Fruit fly (Drosophila melanogaster) whole organism, embryonic: ENCODE results near the gene Sgs5bis.

Experiments
- BtbVII ChIP-seq: fragments of 200-800 bp; sonication (Bioruptor generic); optimal IDR thresholded peaks from 3 replicates; lab custom pipeline; 2017; ENCODE audit warnings: missing biosample characterization, mild to moderate bottlenecking, missing genetic modification characterization
- C15 ChIP-seq: fragments of 200-800 bp; sonication (Bioruptor generic); IDR thresholded peaks from 3 replicates; pipeline ENCODE4 v1.3.6; 2022; ENCODE audit warnings: missing biosample characterization, missing genetic modification characterization
- CG11093 ChIP-seq: fragments of 200-800 bp; sonication (Bioruptor generic); IDR thresholded peaks from 3 replicates; pipeline ENCODE4 v1.3.6; 2022; ENCODE audit warnings: missing biosample characterization, missing genetic modification characterization
- CG11560 ChIP-seq: fragments of 200-800 bp; sonication (Bioruptor generic); IDR thresholded peaks from 3 replicates; pipeline ENCODE4 v1.3.6; 2022; ENCODE audit warnings: missing biosample characterization, missing genetic modification characterization
- CG12942 ChIP-seq: fragments of 200-800 bp; sonication (Bioruptor generic); optimal IDR thresholded peaks from 3 replicates; lab custom pipeline; 2016; ENCODE audit warnings: missing biosample characterization, missing genetic modification characterization
- CG13123 ChIP-seq: fragments of 200-800 bp; sonication (Bioruptor generic); optimal IDR thresholded peaks from 2 replicates; lab custom pipeline; 2016; ENCODE audit warnings: missing biosample characterization, missing genetic modification characterization
- CG14050 ChIP-seq: fragments of 200-800 bp; sonication (Bioruptor generic); IDR thresholded peaks from 3 replicates; pipeline ENCODE4 v1.3.6; 2022; ENCODE audit warnings: missing biosample characterization, missing genetic modification characterization
- CG14441 ChIP-seq: fragments of 200-800 bp; sonication (Bioruptor generic); IDR thresholded peaks from 2 replicates; pipeline ENCODE4 v1.3.6; 2022; ENCODE audit warnings: missing biosample characterization, missing genetic modification characterization
- CG14710 ChIP-seq: fragments of 200-800 bp; sonication (Bioruptor generic); optimal IDR thresholded peaks from 3 replicates; lab custom pipeline; 2019; ENCODE audit warnings: missing biosample characterization, mild to moderate bottlenecking, missing genetic modification characterization, moderate library complexity
- CG15514 ChIP-seq: fragments of 200-800 bp; sonication (Bioruptor generic); optimal IDR thresholded peaks from 3 replicates; lab custom pipeline; 2017; ENCODE audit warnings: missing biosample characterization, missing genetic modification characterization, mild to moderate bottlenecking, moderate library complexity, missing genetic modification reagents
- CG15601 ChIP-seq: fragments of 200-800 bp; sonication (Bioruptor generic); optimal IDR thresholded peaks from 3 replicates; lab custom pipeline; 2019; ENCODE audit warnings: missing biosample characterization, mild to moderate bottlenecking, missing genetic modification characterization, moderate library complexity
- CG17328 ChIP-seq: fragments of 200-800 bp; sonication (Bioruptor generic); IDR thresholded peaks from 2 replicates; pipeline ENCODE4 v1.3.6; 2022; ENCODE audit warnings: missing biosample characterization, missing genetic modification characterization
- CG18619 ChIP-seq: fragments of 200-800 bp; sonication (Bioruptor generic); optimal IDR thresholded peaks from 3 replicates; lab custom pipeline; 2017; ENCODE audit warnings: missing biosample characterization, mild to moderate bottlenecking, missing genetic modification characterization
- CG2875 ChIP-seq: fragments of 200-800 bp; sonication (Bioruptor generic); optimal IDR thresholded peaks from 2 replicates; lab custom pipeline; 2017; ENCODE audit warnings: missing biosample characterization, mild to moderate bottlenecking, missing genetic modification characterization, missing genetic modification reagents
- CG30020 ChIP-seq: fragments of 200-800 bp; optimal IDR thresholded peaks from 2 replicates; lab custom pipeline; 2019; ENCODE audit warnings: missing biosample characterization, mild to moderate bottlenecking, missing genetic modification characterization, moderate library complexity
- CG32767 ChIP-seq: fragments of 200-800 bp; sonication (Bioruptor generic); IDR thresholded peaks from 2 replicates; pipeline ENCODE4 v1.3.6; 2022; ENCODE audit warnings: missing biosample characterization, missing genetic modification characterization
- CG32772 ChIP-seq: fragments of 200-800 bp; sonication (Bioruptor generic); IDR thresholded peaks from 2 replicates; pipeline ENCODE4 v1.3.6; 2022; ENCODE audit warnings: missing biosample characterization, missing genetic modification characterization
- CG33557 ChIP-seq: fragments of 200-800 bp; sonication (Bioruptor generic); optimal IDR thresholded peaks from 2 replicates; lab custom pipeline; 2019; ENCODE audit warnings: missing biosample characterization, mild to moderate bottlenecking, missing genetic modification characterization, moderate library complexity
- CG3407 ChIP-seq: fragments of 200-800 bp; sonication (Bioruptor generic); optimal IDR thresholded peaks from 2 replicates; lab custom pipeline; 2018; ENCODE audit warnings: missing biosample characterization, mild to moderate bottlenecking, missing genetic modification characterization
- CG4404 ChIP-seq: fragments of 200-800 bp; sonication (Bioruptor generic); IDR thresholded peaks from 2 replicates; pipeline ENCODE4 v1.3.6; 2022; ENCODE audit warnings: missing biosample characterization, missing genetic modification characterization
- CG4820 ChIP-seq: fragments of 200-800 bp; sonication (Bioruptor generic); optimal IDR thresholded peaks from 3 replicates; lab custom pipeline; 2016; ENCODE audit warnings: missing biosample characterization, missing genetic modification characterization
- CG6654 ChIP-seq: fragments of 200-800 bp; sonication (Bioruptor generic); optimal IDR thresholded peaks from 2 replicates; lab custom pipeline; 2017; ENCODE audit warnings: missing biosample characterization, mild to moderate bottlenecking, missing genetic modification characterization
- CG6689 ChIP-seq: fragments of 200-800 bp; sonication (Bioruptor generic); IDR thresholded peaks from 2 replicates; pipeline ENCODE4 v1.3.6; 2022; ENCODE audit warnings: missing biosample characterization, missing genetic modification characterization
- CG7271 ChIP-seq: fragments of 200-800 bp; sonication (Bioruptor generic); optimal IDR thresholded peaks from 2 replicates; lab custom pipeline; 2018; ENCODE audit warnings: missing biosample characterization, mild to moderate bottlenecking, missing genetic modification characterization, moderate library complexity
- CG7372 ChIP-seq: fragments of 200-800 bp; sonication (Bioruptor generic); IDR thresholded peaks from 2 replicates; pipeline ENCODE4 v1.3.6; 2022; ENCODE audit warnings: missing biosample characterization, missing genetic modification characterization
- CG7745 ChIP-seq: fragments of 200-800 bp; sonication (Bioruptor generic); optimal IDR thresholded peaks from 2 replicates; lab custom pipeline; 2018; ENCODE audit warnings: missing biosample characterization, mild to moderate bottlenecking, missing genetic modification characterization, moderate library complexity
- CG9609 ChIP-seq: fragments of 200-800 bp; sonication (Bioruptor generic); optimal IDR thresholded peaks from 3 replicates; lab custom pipeline; 2016; ENCODE audit warnings: missing biosample characterization, missing genetic modification characterization
- CG9817 ChIP-seq: fragments of 200-800 bp; sonication (Bioruptor generic); optimal IDR thresholded peaks from 2 replicates; lab custom pipeline; 2018; ENCODE audit warnings: missing biosample characterization, mild to moderate bottlenecking, missing genetic modification characterization, moderate library complexity
- CkIIα-i1 ChIP-seq: fragments of 200-800 bp; sonication (Bioruptor generic); IDR thresholded peaks from 2 replicates; pipeline ENCODE4 v1.3.6; 2022; ENCODE audit warnings: missing biosample characterization, missing genetic modification characterization
- CrebB ChIP-seq: fragments of 200-800 bp; sonication (Bioruptor generic); optimal IDR thresholded peaks from 3 replicates; lab custom pipeline; 2018; ENCODE audit warnings: missing biosample characterization, mild to moderate bottlenecking, missing genetic modification characterization
- Dip2 ChIP-seq: fragments of 200-800 bp; sonication (Bioruptor generic); IDR thresholded peaks from 2 replicates; pipeline ENCODE4 v1.3.6; 2022; ENCODE audit warnings: missing biosample characterization, missing genetic modification characterization
- Doc2 ChIP-seq: fragments of 200-800 bp; sonication (Bioruptor generic); IDR thresholded peaks from 2 replicates; pipeline ENCODE4 v1.3.6; 2022; ENCODE audit warnings: missing biosample characterization, missing genetic modification characterization
- Gsc ChIP-seq: fragments of 200-800 bp; sonication (Bioruptor generic); IDR thresholded peaks from 2 replicates; pipeline ENCODE4 v1.3.6; 2022; ENCODE audit warnings: missing biosample characterization, missing genetic modification characterization
- Mes4 ChIP-seq: fragments of 200-800 bp; sonication (Bioruptor generic); optimal IDR thresholded peaks from 2 replicates; lab custom pipeline; 2016; ENCODE audit warnings: missing biosample characterization, missing genetic modification characterization
- Poxn ChIP-seq: fragments of 200-800 bp; sonication (Bioruptor generic); IDR thresholded peaks from 2 replicates; pipeline ENCODE4 v1.3.6; 2022; ENCODE audit warnings: missing biosample characterization, missing genetic modification characterization
- Rfx ChIP-seq: fragments of 200-800 bp; sonication (Bioruptor generic); IDR thresholded peaks from 2 replicates; pipeline ENCODE4 v1.3.6; 2022; ENCODE audit warnings: missing biosample characterization, missing genetic modification characterization
- ac ChIP-seq: fragments of 200-800 bp; sonication (Bioruptor generic); optimal IDR thresholded peaks from 3 replicates; lab custom pipeline; 2017; ENCODE audit warnings: missing biosample characterization, mild to moderate bottlenecking, missing genetic modification characterization
- ara ChIP-seq: fragments of 200-800 bp; sonication (Bioruptor generic); IDR thresholded peaks from 2 replicates; pipeline ENCODE4 v1.3.6; 2022; ENCODE audit warnings: missing biosample characterization, missing genetic modification characterization
- bcd ChIP-seq: fragments of 200-800 bp; sonication (Bioruptor generic); optimal IDR thresholded peaks from 2 replicates; lab custom pipeline; 2017; ENCODE audit warnings: missing biosample characterization, mild to moderate bottlenecking, missing genetic modification characterization
- bowl ChIP-seq: fragments of 200-800 bp; sonication (Bioruptor generic); IDR thresholded peaks from 2 replicates; pipeline ENCODE4 v1.3.6; 2022; ENCODE audit warnings: missing biosample characterization, missing genetic modification characterization
- exex ChIP-seq: fragments of 200-800 bp; sonication (Bioruptor generic); optimal IDR thresholded peaks from 4 replicates; lab custom pipeline; 2018; ENCODE audit warnings: missing biosample characterization, mild to moderate bottlenecking, missing genetic modification characterization, moderate library complexity
- fd3F ChIP-seq: fragments of 200-800 bp; sonication (Bioruptor generic); optimal IDR thresholded peaks from 2 replicates; lab custom pipeline; 2018; ENCODE audit warnings: missing biosample characterization, mild to moderate bottlenecking, missing genetic modification characterization, moderate library complexity
- grn ChIP-seq: fragments of 200-800 bp; sonication (Bioruptor generic); optimal IDR thresholded peaks from 3 replicates; lab custom pipeline; 2017; ENCODE audit warnings: missing biosample characterization, missing genetic modification characterization
- kah ChIP-seq: fragments of 200-800 bp; sonication (Bioruptor generic); optimal IDR thresholded peaks from 2 replicates; lab custom pipeline; 2018; ENCODE audit warnings: missing biosample characterization, mild to moderate bottlenecking, missing genetic modification characterization
- lab ChIP-seq: fragments of 200-800 bp; sonication (Bioruptor generic); optimal IDR thresholded peaks from 3 replicates; lab custom pipeline; 2017; ENCODE audit warnings: missing biosample characterization, missing genetic modification characterization, mild to moderate bottlenecking, moderate library complexity, missing genetic modification reagents
- run ChIP-seq: fragments of 200-800 bp; sonication (Bioruptor generic); optimal IDR thresholded peaks from 3 replicates; lab custom pipeline; 2018; ENCODE audit warnings: missing biosample characterization, mild to moderate bottlenecking, missing genetic modification characterization
- schlank ChIP-seq: fragments of 200-800 bp; sonication (Bioruptor generic); optimal IDR thresholded peaks from 2 replicates; lab custom pipeline; 2018; ENCODE audit warnings: missing biosample characterization, mild to moderate bottlenecking, missing genetic modification characterization
- slou ChIP-seq: fragments of 200-800 bp; sonication (Bioruptor generic); optimal IDR thresholded peaks from 3 replicates; lab custom pipeline; 2016; ENCODE audit warnings: missing biosample characterization, missing genetic modification characterization
- sr ChIP-seq: fragments of 200-800 bp; sonication (Bioruptor generic); IDR thresholded peaks from 3 replicates; pipeline ENCODE4 v1.3.6; 2022; ENCODE audit warnings: missing biosample characterization, missing genetic modification characterization
- trem ChIP-seq: fragments of 200-800 bp; optimal IDR thresholded peaks from 3 replicates; lab custom pipeline; 2019; ENCODE audit warnings: missing biosample characterization, mild to moderate bottlenecking, missing genetic modification characterization, moderate library complexity
- zfh2 ChIP-seq: fragments of 200-800 bp; sonication (Bioruptor generic); optimal IDR thresholded peaks from 2 replicates; lab custom pipeline; 2016; ENCODE audit warnings: missing biosample characterization, missing genetic modification characterization

Gene Sgs5bis

DNA sequence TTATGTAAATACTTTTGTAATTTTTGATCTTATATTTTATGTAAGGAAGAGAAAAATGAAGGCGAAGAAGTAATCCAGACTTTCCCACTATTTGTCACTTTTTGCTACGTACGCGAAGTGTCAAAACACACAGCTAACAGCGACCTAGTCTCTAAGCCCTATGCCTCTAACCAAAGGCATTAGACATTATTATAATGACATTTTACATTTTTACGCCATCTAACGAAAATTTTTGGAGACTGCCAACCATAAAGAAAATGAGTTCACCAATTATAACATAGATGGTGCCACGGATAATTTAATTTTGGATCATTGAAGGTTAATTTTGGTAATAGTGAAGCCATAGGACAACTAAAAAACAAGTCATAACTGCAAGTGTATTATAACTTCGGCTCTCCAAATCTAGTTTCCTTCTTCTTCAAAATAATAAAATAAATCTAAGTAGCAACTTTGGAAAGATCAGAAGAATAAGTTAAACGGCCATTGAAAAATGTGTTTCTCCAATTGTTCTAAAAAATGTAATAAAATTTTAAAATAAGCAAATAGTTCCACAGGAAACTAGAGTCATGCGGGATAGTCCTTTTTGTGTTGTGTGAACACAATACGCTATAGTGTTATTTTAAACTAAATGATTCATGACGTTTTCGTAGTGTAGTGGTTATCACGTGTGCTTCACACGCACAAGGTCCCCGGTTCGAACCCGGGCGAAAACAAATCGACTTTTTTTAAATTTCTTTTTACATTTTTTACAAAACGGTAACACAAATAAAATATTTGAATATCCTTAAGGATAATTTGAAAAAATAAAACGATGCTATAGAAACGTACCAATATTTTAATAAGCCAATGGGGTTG, 23.2 kb downstream of the Sgs5bis start (continued):
- no peak for TF ChIP-seq run (tag; lab: Kevin White, UChicago)
- no peak for TF ChIP-seq CG11560 (tag; lab: Robert Waterston, UW)
- TF ChIP-seq CG14441 = no peak
- no peak for TF ChIP-seq Doc2 (GFP tag; lab: Robert Waterston, UW)
- no peak for TF ChIP-seq bowl (GFP tag; lab: Robert Waterston, UW)
- no peak for TF ChIP-seq CG32767 (GFP tag; lab: Robert Waterston, UW)
- no peak for TF ChIP-seq CG9609 (GFP tag; lab: Kevin White, UChicago)
- peak; percentile 97 for TF ChIP-seq CG7745
- TF ChIP-seq CG3407 (GFP tag; lab: Kevin White, UChicago) = no peak
- peak; percentile 7 for TF ChIP-seq CG12942 (GFP tag; lab: Kevin White, UChicago)
- TF ChIP-seq Mes4 (GFP tag; lab: Kevin White, UChicago) = no peak
- peak; percentile 46 for TF ChIP-seq exex (tag; lab: Kevin White, UChicago)
- TF ChIP-seq lab (GFP tag; lab: Kevin White, UChicago) = peak; percentile 23
- no peak for TF ChIP-seq CG32772 (GFP tag; lab: Robert Waterston, UW)
- TF ChIP-seq CG18619 (GFP tag; lab: Kevin White, UChicago) = no peak
- TF ChIP-seq trem = no peak
- TF ChIP-seq CG2875 = no peak
- no peak for TF ChIP-seq C15
- no peak for TF ChIP-seq slou (GFP tag; lab: Kevin White, UChicago)
- TF ChIP-seq CG15514 (GFP tag; lab: Kevin White, UChicago) = no peak
- TF ChIP-seq CG30020 = no peak
- no peak for TF ChIP-seq CG17328 (GFP tag; lab: Robert Waterston, UW)
- TF ChIP-seq kah (GFP tag; lab: Kevin White, UChicago) = no peak
- TF ChIP-seq CG4404 (GFP tag; lab: Robert Waterston, UW) = no peak
- TF ChIP-seq CG14710 (tag; lab: Kevin White, UChicago) = no peak
- no peak for TF ChIP-seq CG15601 (tag; lab: Kevin White, UChicago)
- TF ChIP-seq CG13123 (GFP tag; lab: Kevin White, UChicago) = no peak
- no peak for TF ChIP-seq CG33557 (GFP tag; lab: Kevin White, UChicago)
- no peak for TF ChIP-seq CrebB
- TF ChIP-seq CG7372 = no peak
- peak; percentile 65 for TF ChIP-seq Rfx (GFP tag; lab: Robert Waterston, UW)
- TF ChIP-seq CG6689 (GFP tag; lab: Robert Waterston, UW) = no peak
- no peak for TF ChIP-seq bcd
- no peak for TF ChIP-seq CG14050 (GFP tag; lab: Robert Waterston, UW)
- TF ChIP-seq ara (GFP tag; lab: Robert Waterston, UW) = no peak
- TF ChIP-seq fd3F (GFP tag; lab: Kevin White, UChicago) = no peak
- no peak for TF ChIP-seq Poxn (GFP tag; lab: Robert Waterston, UW)
- TF ChIP-seq CkIIα-i1 (GFP tag; lab: Robert Waterston, UW) = no peak
- TF ChIP-seq CG9817 (tag; lab: Kevin White, UChicago) = no peak
- TF ChIP-seq CG7271 (tag; lab: Kevin White, UChicago) = no peak
- no peak for TF ChIP-seq schlank (tag; lab: Kevin White, UChicago)
- TF ChIP-seq BtbVII (GFP tag; lab: Kevin White, UChicago) = no peak
- TF ChIP-seq grn (GFP tag; lab: Kevin White, UChicago) = no peak
- TF ChIP-seq Gsc (GFP tag; lab: Robert Waterston, UW) = no peak
- TF ChIP-seq zfh2 (GFP tag; lab: Kevin White, UChicago) = no peak
- TF ChIP-seq ac (GFP tag; lab: Kevin White, UChicago) = no peak
- no peak for TF ChIP-seq CG11093 (GFP tag; lab: Robert Waterston, UW)
- TF ChIP-seq CG4820 = no peak
- TF ChIP-seq Dip2 (GFP tag; lab: Robert Waterston, UW) = peak; percentile 96
- TF ChIP-seq CG6654 = no peak
- TF ChIP-seq sr (GFP tag; lab: Robert Waterston, UW) = no peak
